Worm (Caenorhabditis elegans) whole organism, L2 larva: ENCODE results near the gene irld-26.

Experiments used
- C34F6.9 ChIP-seq: fragments of 150-350 bp; optimal IDR thresholded peaks from 2 replicates; lab custom pipeline; 2014; ENCODE audit warnings: missing biosample characterization, missing genetic modification characterization
- F13H6.1 ChIP-seq: sonication (generic microtip); optimal IDR thresholded peaks from 2 replicates; lab custom pipeline; 2016; ENCODE audit warnings: missing genetic modification characterization, missing compliant biosample characterization
- R02D3.7 ChIP-seq: fragments of 150-350 bp; optimal IDR thresholded peaks from 2 replicates; lab custom pipeline; 2014; ENCODE audit warnings: missing biosample characterization, missing genetic modification characterization
- Y55F3AM.14 ChIP-seq: fragments of 200-800 bp; sonication (Bioruptor generic); optimal IDR thresholded peaks from 2 replicates; lab custom pipeline; 2018; ENCODE audit warnings: mild to moderate bottlenecking, missing genetic modification characterization, missing compliant biosample characterization
- ZK546.5 ChIP-seq: sonication (generic microtip); optimal IDR thresholded peaks from 2 replicates; lab custom pipeline; 2017; ENCODE audit warnings: missing biosample characterization, missing genetic modification characterization
- alr-1 ChIP-seq: fragments of 150-350 bp; optimal IDR thresholded peaks from 2 replicates; lab custom pipeline; 2014; ENCODE audit warnings: missing biosample characterization, missing genetic modification characterization
- ama-1 ChIP-seq: fragments of 150-350 bp; optimal IDR thresholded peaks from 2 replicates; lab custom pipeline; 2018; ENCODE audit warnings: inconsistent platforms
- blmp-1 ChIP-seq: sonication (generic microtip); optimal IDR thresholded peaks from 2 replicates; lab custom pipeline; 2017; ENCODE audit warnings: missing genetic modification characterization, mild to moderate bottlenecking, missing compliant biosample characterization, antibody characterized with exemption, moderate library complexity; ENCODE audit not compliant: insufficient read depth
- ceh-16 ChIP-seq: fragments of 150-350 bp; optimal IDR thresholded peaks from 2 replicates; lab custom pipeline; 2014; ENCODE audit warnings: missing biosample characterization, missing genetic modification characterization
- crh-2 ChIP-seq: sonication (generic microtip); optimal IDR thresholded peaks from 2 replicates; lab custom pipeline; 2017; ENCODE audit warnings: missing biosample characterization, missing genetic modification characterization
- egl-27 ChIP-seq: sonication (generic microtip); optimal IDR thresholded peaks from 3 replicates; lab custom pipeline; 2017; ENCODE audit warnings: missing biosample characterization, missing genetic modification reagents, missing genetic modification characterization
- elt-1 ChIP-seq: fragments of 150-350 bp; optimal IDR thresholded peaks from 2 replicates; lab custom pipeline; 2014; ENCODE audit warnings: missing biosample characterization, missing genetic modification characterization
- elt-3 ChIP-seq: sonication (generic microtip); optimal IDR thresholded peaks from 2 replicates; lab custom pipeline; 2017; ENCODE audit warnings: missing biosample characterization, missing genetic modification characterization
- fos-1 ChIP-seq: fragments of 150-350 bp; optimal IDR thresholded peaks from 2 replicates; lab custom pipeline; 2014; ENCODE audit warnings: missing biosample characterization, missing genetic modification characterization
- gmeb-1 ChIP-seq: fragments of 150-350 bp; optimal IDR thresholded peaks from 2 replicates; lab custom pipeline; 2014; ENCODE audit warnings: missing biosample characterization, missing genetic modification characterization
- lin-11 ChIP-seq: fragments of 150-350 bp; sonication (generic microtip); optimal IDR thresholded peaks from 2 replicates; lab custom pipeline; 2014; ENCODE audit warnings: missing biosample characterization, missing genetic modification characterization, inconsistent platforms, mixed read lengths
- lin-13 ChIP-seq: fragments of 150-350 bp; optimal IDR thresholded peaks from 2 replicates; lab custom pipeline; 2014; ENCODE audit warnings: missing biosample characterization, missing genetic modification reagents, missing genetic modification characterization
- lin-39 ChIP-seq: fragments of 150-350 bp; optimal IDR thresholded peaks from 2 replicates; lab custom pipeline; 2014; ENCODE audit warnings: missing biosample characterization, missing genetic modification reagents, missing genetic modification characterization
- lsy-2 ChIP-seq, 2 experiments: fragments of 150-350 bp in 1 of 2; sonication (generic microtip) in 1 of 2; optimal IDR thresholded peaks; 2 replicates each; lab custom pipeline; 2014 to 2017; ENCODE audit warnings: missing biosample characterization in 2 of 2, missing genetic modification characterization in 2 of 2
- mdl-1 ChIP-seq, 2 experiments: fragments of 150-350 bp in 1 of 2; sonication (generic microtip) in 1 of 2; optimal IDR thresholded peaks; 2 replicates each; lab custom pipeline; 2017; ENCODE audit warnings: missing biosample characterization in 2 of 2, missing genetic modification characterization in 2 of 2
- nhr-11 ChIP-seq: fragments of 150-350 bp; optimal IDR thresholded peaks from 2 replicates; lab custom pipeline; 2014; ENCODE audit warnings: missing biosample characterization, missing genetic modification characterization
- nhr-12 ChIP-seq: fragments of 150-350 bp; optimal IDR thresholded peaks from 2 replicates; lab custom pipeline; 2014; ENCODE audit warnings: missing biosample characterization, missing genetic modification characterization
- nhr-129 ChIP-seq: fragments of 150-350 bp; optimal IDR thresholded peaks from 2 replicates; lab custom pipeline; 2014; ENCODE audit warnings: missing biosample characterization, missing genetic modification characterization
- nhr-21 ChIP-seq: fragments of 150-350 bp; optimal IDR thresholded peaks from 2 replicates; lab custom pipeline; 2014; ENCODE audit warnings: missing biosample characterization, missing genetic modification characterization
- nhr-23 ChIP-seq: fragments of 150-350 bp; optimal IDR thresholded peaks from 2 replicates; lab custom pipeline; 2014; ENCODE audit warnings: missing biosample characterization, missing genetic modification reagents, missing genetic modification characterization
- nhr-237 ChIP-seq: fragments of 150-350 bp; optimal IDR thresholded peaks from 2 replicates; lab custom pipeline; 2014; ENCODE audit warnings: missing biosample characterization, missing genetic modification characterization
- nhr-25 ChIP-seq: fragments of 150-350 bp; sonication (generic microtip); optimal IDR thresholded peaks from 3 replicates; lab custom pipeline; 2014; ENCODE audit warnings: missing biosample characterization, missing genetic modification characterization
- nhr-6 ChIP-seq: fragments of 150-350 bp; optimal IDR thresholded peaks from 2 replicates; lab custom pipeline; 2014; ENCODE audit warnings: missing biosample characterization, missing genetic modification characterization
- nhr-77 ChIP-seq: fragments of 150-350 bp; optimal IDR thresholded peaks from 2 replicates; lab custom pipeline; 2014; ENCODE audit warnings: missing biosample characterization, missing genetic modification characterization
- peb-1 ChIP-seq: fragments of 150-350 bp; optimal IDR thresholded peaks from 2 replicates; lab custom pipeline; 2014; ENCODE audit warnings: missing biosample characterization, missing genetic modification characterization
- skn-1 ChIP-seq: sonication (generic microtip); optimal IDR thresholded peaks from 2 replicates; lab custom pipeline; 2017; ENCODE audit warnings: missing biosample characterization, missing genetic modification characterization
- sma-3 ChIP-seq: sonication (generic microtip); optimal IDR thresholded peaks from 2 replicates; lab custom pipeline; 2016; ENCODE audit warnings: missing genetic modification reagents, missing genetic modification characterization, missing compliant biosample characterization
- snpc-4 ChIP-seq: fragments of 150-350 bp; optimal IDR thresholded peaks from 2 replicates; lab custom pipeline; 2014; ENCODE audit warnings: missing biosample characterization, missing genetic modification characterization
- unc-39 ChIP-seq: fragments of 150-350 bp; optimal IDR thresholded peaks from 2 replicates; lab custom pipeline; 2014; ENCODE audit warnings: missing biosample characterization, missing genetic modification characterization
- zag-1 ChIP-seq: fragments of 150-350 bp; optimal IDR thresholded peaks from 2 replicates; lab custom pipeline; 2014; ENCODE audit warnings: missing biosample characterization, missing genetic modification characterization
- ztf-1 ChIP-seq: fragments of 200-800 bp; sonication (Bioruptor generic); conservative IDR thresholded peaks from 2 replicates; pipeline ENCODE4 v1.3.6; 2022; ENCODE audit warnings: missing genetic modification characterization, missing compliant biosample characterization

The irld-26 gene

ce11 chrV:16237223-16237622 is 32.2 kb downstream of the irld-26 start, which contains the start of gene F21H7.5:
Gene F21H7.5, plus strand, starts transcription at chrV:16237523.
- TF ChIP-seq lin-39 (tag; lab: Kevin White, UChicago): no peak
- TF ChIP-seq ztf-1 (GFP tag; lab: Robert Waterston, UW): no peak
- TF ChIP-seq nhr-77: no peak
- no peak for TF ChIP-seq lin-13 (GFP tag; lab: Kevin White, UChicago)
- no peak for TF ChIP-seq nhr-11 (tag; lab: Kevin White, UChicago)
- no peak for TF ChIP-seq Y55F3AM.14 (GFP tag; lab: Kevin White, UChicago)

ce11 chrV:16244078-16244477 is 39.1 kb downstream of the irld-26 start, which contains the start of gene srh-104:
Gene srh-104, minus strand, starts transcription at chrV:16244178.
- TF ChIP-seq egl-27 (tag; lab: Kevin White, UChicago) (no peak), elt-3 (no peak), ZK546.5 (no peak), ama-1 (lab: Kevin White, UChicago) (no peak)

ce11 chrV:16246579-16246978 is 41.6 kb downstream of the irld-26 start, which contains the start of gene srh-95:
Gene srh-95, plus strand, starts transcription at chrV:16246879.
- TF ChIP-seq R02D3.7 (tag; lab: Kevin White, UChicago) (no peak), peb-1 (tag; lab: Kevin White, UChicago) (no peak), elt-3 (no peak), blmp-1 (tag; lab: Kevin White, UChicago) (no peak), nhr-129 (tag; lab: Kevin White, UChicago) (no peak), lsy-2 (tag; optimal IDR thresholded peaks at IDR 0.05; lab: Kevin White, UChicago) (no peak), egl-27 (tag; lab: Kevin White, UChicago) (no peak), mdl-1 (tag; optimal IDR thresholded peaks at IDR 0.05; lab: Kevin White, UChicago) (no peak), crh-2 (tag; lab: Kevin White, UChicago) (no peak), zag-1 (tag; lab: Kevin White, UChicago) (no peak), nhr-23 (tag; lab: Kevin White, UChicago) (no peak), sma-3 (GFP tag; lab: Kevin White, UChicago) (no peak), ceh-16 (tag; lab: Kevin White, UChicago) (no peak)

DNA sequence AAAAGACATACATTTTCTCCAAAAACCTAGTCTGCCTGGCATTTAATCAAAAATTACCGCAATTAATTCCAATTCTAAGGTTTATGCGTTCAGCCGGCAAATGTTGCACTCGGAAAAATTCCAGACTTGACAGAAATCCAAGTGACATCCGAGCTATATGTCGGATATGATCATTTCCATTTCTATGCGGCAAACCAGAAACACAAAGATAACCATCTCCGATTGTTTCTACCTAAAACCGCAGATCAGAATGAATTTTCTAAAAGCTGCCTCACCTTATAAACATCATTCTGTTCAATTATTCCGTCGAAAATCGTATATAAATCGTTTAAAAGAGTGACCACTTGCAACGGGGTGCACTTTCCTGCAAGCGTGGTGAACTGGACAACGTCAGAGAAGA is 44.1 kb downstream of the irld-26 start:
- no peak for TF ChIP-seq zag-1 (tag; lab: Kevin White, UChicago)
- TF ChIP-seq lin-39 (tag; lab: Kevin White, UChicago): no peak
- TF ChIP-seq elt-1 (tag; lab: Kevin White, UChicago): no peak
- TF ChIP-seq ceh-16 (tag; lab: Kevin White, UChicago): no peak
- TF ChIP-seq Y55F3AM.14 (GFP tag; lab: Kevin White, UChicago): no peak
- TF ChIP-seq lin-11 (tag; lab: Kevin White, UChicago): no peak
- TF ChIP-seq skn-1: no peak
- no peak for TF ChIP-seq gmeb-1 (tag; lab: Kevin White, UChicago)
- TF ChIP-seq F13H6.1 (tag; lab: Kevin White, UChicago): no peak
- TF ChIP-seq mdl-1 (tag; optimal IDR thresholded peaks at IDR 0.05; lab: Kevin White, UChicago): no peak
- TF ChIP-seq snpc-4 (tag; lab: Kevin White, UChicago): no peak
- no peak for TF ChIP-seq unc-39 (tag; lab: Kevin White, UChicago)
- no peak for TF ChIP-seq lin-13 (GFP tag; lab: Kevin White, UChicago)
- no peak for TF ChIP-seq fos-1 (tag; lab: Kevin White, UChicago)
- TF ChIP-seq alr-1 (tag; lab: Kevin White, UChicago): no peak
- no peak for TF ChIP-seq nhr-21 (tag; lab: Kevin White, UChicago)
- TF ChIP-seq nhr-6 (tag; lab: Kevin White, UChicago): no peak
- no peak for TF ChIP-seq nhr-25 (tag; lab: Kevin White, UChicago)

- TF ChIP-seq nhr-23 (tag; lab: Kevin White, UChicago) (no peak), fos-1 (tag; lab: Kevin White, UChicago) (no peak), nhr-6 (tag; lab: Kevin White, UChicago) (no peak), ztf-1 (GFP tag; lab: Robert Waterston, UW) (no peak), Y55F3AM.14 (GFP tag; lab: Kevin White, UChicago) (no peak), nhr-77 (no peak), unc-39 (tag; lab: Kevin White, UChicago) (no peak), nhr-237 (tag; lab: Kevin White, UChicago) (no peak), nhr-12 (tag; lab: Kevin White, UChicago) (no peak), C34F6.9 (tag; lab: Kevin White, UChicago) (no peak), crh-2 (tag; lab: Kevin White, UChicago) (no peak), skn-1 (no peak), zag-1 (tag; lab: Kevin White, UChicago) (no peak), ama-1 (lab: Kevin White, UChicago) (no peak), lin-39 (tag; lab: Kevin White, UChicago) (no peak)
Observed at ce11 chrV:16253687-16254086, 48.7 kb downstream of the irld-26 start, which contains the start of gene gcy-20. Gene gcy-20, minus strand, starts transcription at chrV:16253787.
